Worm (Caenorhabditis elegans) whole organism, midembryonic: ENCODE results near the gene srt-6.

Experiments used
- T22C8.4 ChIP-seq: fragments of 200-800 bp; sonication (Bioruptor generic); IDR thresholded peaks from 2 replicates; pipeline ENCODE4 v1.3.6; 2022; ENCODE audit warnings: missing genetic modification characterization, missing compliant biosample characterization
- cog-1 ChIP-seq: sonication (generic microtip); optimal IDR thresholded peaks from 2 replicates; lab custom pipeline; 2016; ENCODE audit warnings: missing genetic modification characterization, missing compliant biosample characterization
- flt-1 ChIP-seq: fragments of 200-800 bp; sonication (Bioruptor generic); IDR thresholded peaks from 2 replicates; pipeline ENCODE4 v1.3.6; 2022; ENCODE audit warnings: missing genetic modification characterization, missing compliant biosample characterization
- klf-2 ChIP-seq: fragments of 200-800 bp; sonication (Bioruptor generic); conservative IDR thresholded peaks from 2 replicates; pipeline ENCODE4 v1.3.6; 2022; ENCODE audit warnings: missing genetic modification reagents, missing genetic modification characterization, missing compliant biosample characterization
- med-1 ChIP-seq: sonication (generic microtip); optimal IDR thresholded peaks from 2 replicates; lab custom pipeline; 2017; ENCODE audit warnings: missing genetic modification characterization, mild to moderate bottlenecking, missing compliant biosample characterization, antibody characterized with exemption, missing genetic modification reagents; ENCODE audit not compliant: insufficient read depth
- ref-1 ChIP-seq: fragments of 200-800 bp; sonication (Bioruptor generic); conservative IDR thresholded peaks from 2 replicates; pipeline ENCODE4 v1.3.6; 2022; ENCODE audit warnings: missing genetic modification reagents, missing genetic modification characterization, missing compliant biosample characterization
- tab-1 ChIP-seq: fragments of 200-800 bp; sonication (Bioruptor generic); IDR thresholded peaks from 2 replicates; pipeline ENCODE4 v1.3.6; 2022; ENCODE audit warnings: missing genetic modification characterization, missing compliant biosample characterization
- ztf-23 ChIP-seq: fragments of 200-800 bp; sonication (Bioruptor generic); IDR thresholded peaks from 2 replicates; pipeline ENCODE4 v1.3.6; 2022; ENCODE audit warnings: missing genetic modification reagents, missing genetic modification characterization, missing compliant biosample characterization
- ztf-29 ChIP-seq: fragments of 200-800 bp; sonication (Bioruptor generic); IDR thresholded peaks from 2 replicates; pipeline ENCODE4 v1.3.6; 2022; ENCODE audit warnings: missing genetic modification reagents, missing genetic modification characterization, missing compliant biosample characterization

The srt-6 gene

ce11 chrV:7413107-7413774 lies 4.6 kb upstream of the srt-6 start, which contains the start of gene F18E3.11:
F18E3.11 (plus strand) TSS chrV:7413482.
- no peak for TF ChIP-seq tab-1 (GFP tag; lab: Robert Waterston, UW)
- TF ChIP-seq ztf-23 (GFP tag; lab: Robert Waterston, UW): no peak
- no peak for TF ChIP-seq cog-1 (tag; lab: Kevin White, UChicago)
- no peak for TF ChIP-seq klf-2
- TF ChIP-seq T22C8.4 (GFP tag; lab: Robert Waterston, UW): no peak
- no peak for TF ChIP-seq flt-1
- TF ChIP-seq med-1 (GFP tag; lab: Kevin White, UChicago): no peak
- no peak for TF ChIP-seq ref-1
- TF ChIP-seq ztf-29: no peak

DNA sequence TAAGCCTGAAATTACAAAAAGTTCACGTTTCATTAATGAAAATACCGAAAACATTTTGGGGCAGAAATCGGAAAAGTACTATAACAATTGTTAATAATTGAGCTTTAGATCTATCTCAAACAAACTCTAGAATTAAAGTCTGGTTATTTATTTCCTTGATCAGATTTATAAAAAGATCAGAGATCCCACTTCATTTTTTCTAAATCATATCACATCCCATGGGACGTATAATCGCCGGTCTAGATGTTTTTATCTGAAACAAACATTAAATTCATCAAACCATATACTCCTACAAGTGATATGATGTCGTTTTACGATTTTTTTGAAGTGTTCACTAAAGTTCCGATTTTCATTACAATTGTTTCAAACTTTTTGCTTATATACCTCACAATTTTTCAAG lies 3.1 kb upstream of the srt-6 start, which contains the start of gene str-41:
Gene str-41 (plus strand): TSS at position 301 of the 400 bp plus-strand sequence.
- TF ChIP-seq klf-2 (no peak), cog-1 (tag; lab: Kevin White, UChicago) (no peak), med-1 (GFP tag; lab: Kevin White, UChicago) (no peak)

ce11 chrV:7409599-7409998 lies 985 bp upstream of the srt-6 start, which contains the start of gene R13D7.2:
R13D7.2 (plus strand) TSS chrV:7409899.
- TF ChIP-seq ztf-29 (no peak), cog-1 (tag; lab: Kevin White, UChicago) (no peak), ref-1 (no peak), flt-1 (no peak), klf-2 (no peak), ztf-23 (GFP tag; lab: Robert Waterston, UW) (no peak), tab-1 (GFP tag; lab: Robert Waterston, UW) (no peak), med-1 (GFP tag; lab: Kevin White, UChicago) (no peak), T22C8.4 (GFP tag; lab: Robert Waterston, UW) (no peak)

DNA sequence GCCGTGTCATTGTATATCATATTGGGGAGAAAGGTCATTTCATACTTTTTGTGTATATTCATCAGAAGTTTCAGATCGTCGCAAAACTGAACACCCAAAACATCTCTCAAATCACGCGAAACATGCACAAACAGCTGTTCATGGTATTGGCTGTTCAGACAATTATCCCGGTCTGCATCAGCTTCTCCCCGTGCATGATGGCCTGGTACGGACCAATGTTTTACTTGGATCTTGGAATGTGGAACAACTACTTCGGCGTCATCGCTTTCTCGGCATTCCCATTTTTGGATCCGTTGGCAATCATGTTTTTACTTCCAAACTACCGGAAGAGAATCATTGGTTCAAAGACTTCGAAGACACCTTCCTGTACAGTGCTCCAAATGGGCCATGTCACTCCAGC lies 5.1 kb downstream of the srt-6 start:
- TF ChIP-seq ztf-23 (GFP tag; lab: Robert Waterston, UW) (no peak), klf-2 (no peak), med-1 (GFP tag; lab: Kevin White, UChicago) (no peak), flt-1 (no peak), tab-1 (GFP tag; lab: Robert Waterston, UW) (no peak), ztf-29 (no peak), ref-1 (no peak), T22C8.4 (GFP tag; lab: Robert Waterston, UW) (no peak), cog-1 (tag; lab: Kevin White, UChicago) (no peak)

DNA sequence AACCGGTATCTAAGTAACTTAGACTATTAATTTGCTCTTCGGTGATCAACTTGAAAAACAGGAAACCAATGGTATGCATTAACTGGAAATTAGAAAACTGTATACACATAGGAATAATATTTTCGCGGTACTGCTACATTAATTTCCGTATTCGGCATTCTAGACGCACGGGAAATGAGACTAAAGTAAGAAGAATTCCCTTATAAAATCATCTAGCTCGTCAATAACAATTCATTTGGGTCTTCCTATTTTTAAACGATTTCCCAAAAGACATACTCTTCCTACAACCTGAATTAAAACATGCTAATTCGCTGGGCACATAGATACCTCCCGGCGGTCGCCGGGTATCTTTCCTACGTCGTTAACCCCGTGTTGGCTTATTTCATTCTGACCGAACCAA lies 6.3 kb downstream of the srt-6 start, which contains the start of gene srj-13:
Gene srj-13 (plus strand): TSS at position 301 of the 400 bp plus-strand sequence.
- no peak for TF ChIP-seq tab-1 (GFP tag; lab: Robert Waterston, UW)
- TF ChIP-seq ztf-29: no peak
- TF ChIP-seq flt-1: no peak
- no peak for TF ChIP-seq T22C8.4 (GFP tag; lab: Robert Waterston, UW)
- TF ChIP-seq ztf-23 (GFP tag; lab: Robert Waterston, UW): no peak
- no peak for TF ChIP-seq klf-2

ce11 chrV:7400588-7400987 lies 8.0 kb downstream of the srt-6 start, which contains the start of gene srx-60:
srx-60 (plus strand) TSS chrV:7400888.
- TF ChIP-seq cog-1 (tag; lab: Kevin White, UChicago) (no peak), med-1 (GFP tag; lab: Kevin White, UChicago) (no peak)

DNA sequence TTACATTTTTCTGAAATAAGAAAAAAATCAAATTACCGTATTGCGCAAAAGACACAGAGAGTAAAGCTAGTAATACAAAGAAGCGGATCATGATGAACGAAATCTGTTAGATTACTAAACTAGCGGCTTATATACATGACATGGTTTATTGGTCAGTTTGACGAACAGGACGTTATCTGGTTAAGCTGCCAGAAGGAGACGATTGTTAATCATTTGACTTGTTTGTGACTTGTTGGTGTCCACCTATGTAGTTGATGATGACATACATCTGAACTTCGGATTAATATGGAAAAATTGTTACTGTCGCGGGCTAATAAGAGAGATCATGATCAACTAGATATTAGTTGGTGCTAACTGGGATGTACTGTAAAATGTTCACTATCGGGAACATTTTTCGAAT lies 8.5 kb downstream of the srt-6 start, which contains the start of gene cnc-9:
Gene cnc-9 (minus strand): TSS at position 101 of the 400 bp plus-strand sequence.
- TF ChIP-seq ztf-23 (GFP tag; lab: Robert Waterston, UW) (no peak), med-1 (GFP tag; lab: Kevin White, UChicago) (no peak), T22C8.4 (GFP tag; lab: Robert Waterston, UW) (no peak), ztf-29 (no peak), klf-2 (no peak), ref-1 (no peak), cog-1 (tag; lab: Kevin White, UChicago) (no peak), tab-1 (GFP tag; lab: Robert Waterston, UW) (no peak), flt-1 (no peak)

ce11 chrV:7399202-7399601 lies 9.4 kb downstream of the srt-6 start, which contains the start of gene gst-41:
gst-41 (minus strand) TSS chrV:7399302.
- TF ChIP-seq tab-1 (GFP tag; lab: Robert Waterston, UW) (no peak), flt-1 (no peak), cog-1 (tag; lab: Kevin White, UChicago) (no peak), med-1 (GFP tag; lab: Kevin White, UChicago) (no peak), klf-2 (no peak), ztf-29 (no peak), ztf-23 (GFP tag; lab: Robert Waterston, UW) (no peak), ref-1 (no peak), T22C8.4 (GFP tag; lab: Robert Waterston, UW) (no peak)

ce11 chrV:7395359-7395758 lies 13.3 kb downstream of the srt-6 start, which contains the start of gene srx-9:
srx-9 (minus strand) TSS chrV:7395459.
- TF ChIP-seq flt-1 (no peak), cog-1 (tag; lab: Kevin White, UChicago) (no peak), ztf-29 (no peak), T22C8.4 (GFP tag; lab: Robert Waterston, UW) (no peak), ztf-23 (GFP tag; lab: Robert Waterston, UW) (no peak), med-1 (GFP tag; lab: Kevin White, UChicago) (no peak), klf-2 (no peak), ref-1 (no peak), tab-1 (GFP tag; lab: Robert Waterston, UW) (no peak)

ce11 chrV:7391933-7392332 lies 16.7 kb downstream of the srt-6 start, which contains the start of gene fbxa-105:
fbxa-105 (minus strand) TSS chrV:7392029.
- TF ChIP-seq ref-1 (no peak), ztf-29 (no peak), cog-1 (tag; lab: Kevin White, UChicago) (no peak), T22C8.4 (GFP tag; lab: Robert Waterston, UW) (no peak), ztf-23 (GFP tag; lab: Robert Waterston, UW) (no peak), med-1 (GFP tag; lab: Kevin White, UChicago) (no peak), klf-2 (no peak), tab-1 (GFP tag; lab: Robert Waterston, UW) (no peak), flt-1 (no peak)
